Fruit fly (Drosophila melanogaster): ENCODE data around the gene CG2100.

The CG2100 gene

DNA sequence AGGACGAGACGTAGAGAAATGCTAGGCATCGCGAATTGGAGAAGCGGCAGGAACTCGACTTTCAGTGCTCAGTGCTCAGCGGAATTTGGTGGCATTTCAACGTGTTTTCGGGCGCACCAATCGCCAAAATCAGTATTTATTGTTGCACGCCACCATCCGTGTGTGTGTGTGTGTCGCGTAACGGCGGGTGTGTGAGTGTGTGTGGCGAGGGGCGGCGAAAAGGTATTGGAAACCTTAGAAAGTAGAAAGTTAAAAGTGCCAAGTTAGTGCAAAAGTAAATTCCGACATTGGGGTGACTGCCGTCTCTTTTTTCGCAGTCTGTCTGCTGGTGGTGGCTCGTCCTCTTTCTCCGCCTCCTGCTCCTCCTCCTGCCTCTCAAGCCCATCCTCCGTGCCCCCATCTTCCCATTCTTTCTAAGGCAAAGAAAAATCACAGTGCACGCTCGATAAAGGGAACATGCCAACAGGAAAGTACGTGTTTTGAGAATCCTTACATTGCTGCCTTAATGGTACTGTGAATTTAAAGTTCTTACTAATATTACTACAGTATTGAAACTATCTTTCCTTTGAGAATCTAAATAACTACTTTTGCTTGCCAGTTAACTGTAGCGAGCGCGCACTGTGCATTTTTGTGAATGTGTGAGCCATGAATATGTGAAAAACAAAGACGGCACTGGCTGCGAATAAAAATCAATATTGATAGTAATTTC, 50.0 kb downstream of the CG2100 start (continued):
- TF ChIP-seq CG14860 (GFP tag; IDR thresholded peaks at IDR 0.05; ENCODE audit: partially characterized antibody) (no peak), ato (GFP tag; IDR thresholded peaks at IDR 0.05; ENCODE audit: partially characterized antibody) (no peak), sim (GFP tag; IDR thresholded peaks at IDR 0.05) (no peak), repo (GFP tag; optimal IDR thresholded peaks at IDR 0.05) (peak; percentile 37), grau (tag; optimal IDR thresholded peaks at IDR 0.05) (peak; percentile 94), Abd-B (GFP tag; optimal IDR thresholded peaks at IDR 0.05) (peak; percentile 35), Trl (optimal IDR thresholded peaks at IDR 0.05) (no peak), Trl (GFP tag; optimal IDR thresholded peaks at IDR 0.05) (no peak), Hr39 (optimal IDR thresholded peaks at IDR 0.05) (no peak), Max (GFP tag; optimal IDR thresholded peaks at IDR 0.05) (no peak), CG4707 (GFP tag; optimal IDR thresholded peaks at IDR 0.05) (no peak), Dfd (GFP tag; optimal IDR thresholded peaks at IDR 0.05) (no peak), CG6272 (GFP tag; IDR thresholded peaks at IDR 0.05) (no peak), CG32767 (GFP tag; IDR thresholded peaks at IDR 0.05) (no peak), row (GFP tag; IDR thresholded peaks at IDR 0.05) (peak; percentile 80), lov (optimal IDR thresholded peaks at IDR 0.05) (no peak), lov (GFP tag; IDR thresholded peaks at IDR 0.05) (no peak), CG11093 (GFP tag; IDR thresholded peaks at IDR 0.05) (0 out of 3 replicates have a peak, but pooled peaks have one; percentile 26), nmo (GFP tag; optimal IDR thresholded peaks at IDR 0.05) (peak; percentile 5), CG10543 (GFP tag; optimal IDR thresholded peaks at IDR 0.05) (peak; percentile 48), lab (GFP tag; optimal IDR thresholded peaks at IDR 0.05) (peak; percentile 75), ap (GFP tag; IDR thresholded peaks at IDR 0.05) (no peak; the same call in 1 of the 2 replicates), Adf1 (GFP tag; IDR thresholded peaks at IDR 0.05) (no peak), CG15269 (tag; optimal IDR thresholded peaks at IDR 0.05) (peak; percentile 68)

DNA sequence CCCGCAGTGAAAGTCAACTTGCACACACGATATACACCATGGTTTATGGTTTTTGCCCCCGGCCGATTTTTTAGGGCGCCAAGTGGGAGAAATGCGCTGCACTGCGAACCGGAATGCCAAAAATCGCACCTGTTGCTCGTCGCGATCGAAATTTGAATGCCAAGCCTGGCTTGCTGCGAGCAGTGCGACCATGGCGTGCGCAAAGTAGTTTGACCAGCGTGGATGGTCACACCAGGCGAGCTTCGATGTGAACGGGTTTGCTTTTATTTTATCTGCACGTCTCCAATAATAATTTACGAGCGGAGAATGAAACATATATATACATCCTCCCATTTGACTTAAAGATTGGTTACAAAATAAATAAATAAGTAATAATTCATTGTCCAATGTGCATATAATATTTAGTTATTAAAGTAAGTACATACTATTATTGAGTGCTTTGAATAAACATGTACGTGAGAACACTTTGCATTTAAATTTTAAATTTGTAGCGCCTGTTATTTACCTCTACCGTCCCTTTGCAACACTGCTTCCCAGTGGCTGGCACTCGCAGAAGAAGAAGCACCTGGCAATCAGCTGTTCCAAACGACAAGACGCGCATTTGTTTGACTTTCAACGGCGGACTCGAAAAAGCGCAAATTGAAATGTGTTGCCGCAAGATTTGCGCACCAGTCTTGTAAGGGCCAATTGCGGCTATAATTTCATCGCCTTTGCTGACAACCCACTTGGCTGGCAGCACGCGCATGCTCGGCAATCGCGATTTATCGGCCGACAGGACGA, 50.7 kb downstream of the CG2100 start, which contains the start of the genes Rab23 and plx:
Gene Rab23 (minus strand): TSS at position 166 of the 780 bp plus-strand sequence.
Gene plx (plus strand): TSS at position 587 of the 780 bp plus-strand sequence.
- TF ChIP-seq Hsf (GFP tag; optimal IDR thresholded peaks at IDR 0.05) (peak; percentile 32), CG2712 (tag; optimal IDR thresholded peaks at IDR 0.05) (peak; percentile 21), CG7556 (GFP tag; optimal IDR thresholded peaks at IDR 0.05) (peak; percentile 1), BEAF-32 (GFP tag; optimal IDR thresholded peaks at IDR 0.05) (peak; percentile 55), Dref (GFP tag; IDR thresholded peaks at IDR 0.05) (peak; percentile 46), CG15696 (tag; optimal IDR thresholded peaks at IDR 0.05) (no peak), HHEX (GFP tag; optimal IDR thresholded peaks at IDR 0.05) (no peak), CG14667 (GFP tag; IDR thresholded peaks at IDR 0.05) (no peak), maf-S (GFP tag; optimal IDR thresholded peaks at IDR 0.05) (no peak), CG12155 (GFP tag; optimal IDR thresholded peaks at IDR 0.05) (peak; percentile 49), CG6791 (GFP tag; IDR thresholded peaks at IDR 0.05; ENCODE audit: partially characterized antibody) (no peak), CkIIα-i1 (GFP tag; IDR thresholded peaks at IDR 0.05) (no peak), Dip2 (GFP tag; IDR thresholded peaks at IDR 0.05) (no peak), pzg (GFP tag; optimal IDR thresholded peaks at IDR 0.05) (peak; percentile 93), fu2 (GFP tag; optimal IDR thresholded peaks at IDR 0.05) (no peak), Sry-δ (GFP tag; optimal IDR thresholded peaks at IDR 0.05) (peak; percentile 47), CG17186 (GFP tag; optimal IDR thresholded peaks at IDR 0.05) (peak; percentile 58), CG9876 (GFP tag; optimal IDR thresholded peaks at IDR 0.05) (no peak), ap (GFP tag; IDR thresholded peaks at IDR 0.05) (no peak), gro (GFP tag; optimal IDR thresholded peaks at IDR 0.05) (peak; percentile 36), Sin3A (optimal IDR thresholded peaks at IDR 0.05) (peak; percentile 94), lov (optimal IDR thresholded peaks at IDR 0.05) (no peak), lov (GFP tag; IDR thresholded peaks at IDR 0.05) (no peak), CG2120 (GFP tag; optimal IDR thresholded peaks at IDR 0.05) (peak; percentile 60), chm (GFP tag; IDR thresholded peaks at IDR 0.05) (0 out of 2 replicates have a peak, but pooled peaks have one; percentile 11), Tbp (GFP tag; optimal IDR thresholded peaks at IDR 0.05) (no peak), sob (GFP tag; IDR thresholded peaks at IDR 0.05) (peak; percentile 53), Hr51 (GFP tag; optimal IDR thresholded peaks at IDR 0.05) (peak in 1 of 2 experiments; percentile 0), E2f2 (GFP tag; IDR thresholded peaks at IDR 0.05) (peak; percentile 99)

Data from whole organism, embryonic.